Fruit fly (Drosophila melanogaster) whole organism, embryonic: ENCODE measurements around the gene BckdhA.

Source experiments
- ATbp ChIP-seq: fragments of 200-800 bp; sonication (Bioruptor generic); optimal IDR thresholded peaks from 2 replicates; lab custom pipeline; 2017; ENCODE audit warnings: missing biosample characterization, mild to moderate bottlenecking, missing genetic modification characterization, missing genetic modification reagents
- CG13624 ChIP-seq: fragments of 200-800 bp; sonication (Bioruptor generic); optimal IDR thresholded peaks from 2 replicates; lab custom pipeline; 2016; ENCODE audit warnings: missing biosample characterization, missing genetic modification characterization
- CG13894 ChIP-seq: fragments of 200-800 bp; sonication (Bioruptor generic); optimal IDR thresholded peaks from 3 replicates; lab custom pipeline; 2018; ENCODE audit warnings: missing biosample characterization, mild to moderate bottlenecking, missing genetic modification characterization, moderate library complexity
- CG15479 ChIP-seq: fragments of 200-800 bp; sonication (Bioruptor generic); optimal IDR thresholded peaks from 3 replicates; lab custom pipeline; 2019; ENCODE audit warnings: missing biosample characterization, mild to moderate bottlenecking, missing genetic modification characterization, moderate library complexity
- CG15601 ChIP-seq: fragments of 200-800 bp; sonication (Bioruptor generic); optimal IDR thresholded peaks from 3 replicates; lab custom pipeline; 2019; ENCODE audit warnings: missing biosample characterization, mild to moderate bottlenecking, missing genetic modification characterization, moderate library complexity
- CG16779 ChIP-seq: fragments of 200-800 bp; sonication (Bioruptor generic); IDR thresholded peaks from 2 replicates; pipeline ENCODE4 v1.3.6; 2022; ENCODE audit warnings: missing biosample characterization, missing genetic modification characterization
- CG16863 ChIP-seq: fragments of 200-800 bp; sonication (Bioruptor generic); optimal IDR thresholded peaks from 3 replicates; lab custom pipeline; 2016; ENCODE audit warnings: missing biosample characterization, missing genetic modification characterization
- CG17186 ChIP-seq: fragments of 200-800 bp; sonication (Bioruptor generic); optimal IDR thresholded peaks from 3 replicates; lab custom pipeline; 2017; ENCODE audit warnings: missing biosample characterization, missing genetic modification reagents, missing genetic modification characterization
- CG17829 ChIP-seq: fragments of 200-800 bp; optimal IDR thresholded peaks from 2 replicates; lab custom pipeline; 2019; ENCODE audit warnings: missing biosample characterization, mild to moderate bottlenecking, missing genetic modification characterization, moderate library complexity
- CG1792 ChIP-seq: fragments of 200-800 bp; sonication (Bioruptor generic); optimal IDR thresholded peaks from 2 replicates; lab custom pipeline; 2016; ENCODE audit warnings: missing biosample characterization, missing genetic modification characterization
- CG18619 ChIP-seq: fragments of 200-800 bp; sonication (Bioruptor generic); optimal IDR thresholded peaks from 3 replicates; lab custom pipeline; 2017; ENCODE audit warnings: missing biosample characterization, mild to moderate bottlenecking, missing genetic modification characterization
- CG2202 ChIP-seq: fragments of 200-800 bp; sonication (Bioruptor generic); optimal IDR thresholded peaks from 2 replicates; lab custom pipeline; 2018; ENCODE audit warnings: missing biosample characterization, mild to moderate bottlenecking, missing genetic modification characterization
- CG3726 ChIP-seq: fragments of 200-800 bp; sonication (Bioruptor generic); IDR thresholded peaks from 3 replicates; pipeline ENCODE4, ENCODE4 v1.3.6; 2022; ENCODE audit warnings: missing biosample characterization, missing genetic modification characterization
- CG4707 ChIP-seq: fragments of 200-800 bp; sonication (Bioruptor generic); optimal IDR thresholded peaks from 2 replicates; lab custom pipeline; 2018; ENCODE audit warnings: missing biosample characterization, mild to moderate bottlenecking, missing genetic modification characterization, moderate library complexity
- CG6791 ChIP-seq: fragments of 200-800 bp; sonication (Bioruptor generic); IDR thresholded peaks from 3 replicates; pipeline ENCODE4 v1.3.6; 2022; ENCODE audit warnings: missing biosample characterization, missing genetic modification characterization; ENCODE audit not compliant: partially characterized antibody
- CG7271 ChIP-seq: fragments of 200-800 bp; sonication (Bioruptor generic); optimal IDR thresholded peaks from 2 replicates; lab custom pipeline; 2018; ENCODE audit warnings: missing biosample characterization, mild to moderate bottlenecking, missing genetic modification characterization, moderate library complexity
- CG8478 ChIP-seq: fragments of >200 bp; optimal IDR thresholded peaks from 2 replicates; lab custom pipeline; 2018
- CG8765 ChIP-seq: fragments of 200-800 bp; sonication (Bioruptor generic); IDR thresholded peaks from 2 replicates; pipeline ENCODE4 v1.3.6; 2022; ENCODE audit warnings: missing biosample characterization, missing genetic modification characterization
- CG8924 ChIP-seq: fragments of 200-800 bp; optimal IDR thresholded peaks from 3 replicates; lab custom pipeline; 2019; ENCODE audit warnings: missing biosample characterization, mild to moderate bottlenecking, missing genetic modification characterization, moderate library complexity
- CG8944 ChIP-seq: fragments of 200-800 bp; sonication (Bioruptor generic); optimal IDR thresholded peaks from 3 replicates; lab custom pipeline; 2016; ENCODE audit warnings: missing biosample characterization, missing genetic modification characterization
- CG9727 ChIP-seq: fragments of 200-800 bp; sonication (Bioruptor generic); optimal IDR thresholded peaks from 3 replicates; lab custom pipeline; 2017; ENCODE audit warnings: missing biosample characterization, mild to moderate bottlenecking, missing genetic modification characterization
- Elba2 ChIP-seq: fragments of 200-800 bp; sonication (Bioruptor generic); optimal IDR thresholded peaks from 3 replicates; lab custom pipeline; 2016; ENCODE audit warnings: missing biosample characterization, missing genetic modification characterization
- Fer2 ChIP-seq: fragments of 200-800 bp; sonication (Bioruptor generic); optimal IDR thresholded peaks from 2 replicates; lab custom pipeline; 2018; ENCODE audit warnings: missing biosample characterization, mild to moderate bottlenecking, missing genetic modification characterization, moderate library complexity
- Gug ChIP-seq: fragments of 200-800 bp; sonication (Bioruptor generic); IDR thresholded peaks from 4 replicates; pipeline ENCODE4 v1.3.6; 2022; ENCODE audit warnings: missing biosample characterization, missing genetic modification characterization
- NFAT ChIP-seq: fragments of 200-800 bp; sonication (Bioruptor generic); IDR thresholded peaks from 2 replicates; pipeline ENCODE4 v1.3.6; 2022; ENCODE audit warnings: missing biosample characterization, missing genetic modification characterization
- Oaz ChIP-seq: fragments of 200-800 bp; sonication (Bioruptor generic); IDR thresholded peaks from 2 replicates; pipeline ENCODE4 v1.3.6; 2022; ENCODE audit warnings: missing biosample characterization, missing genetic modification characterization
- Oli ChIP-seq: fragments of 200-800 bp; sonication (Bioruptor generic); optimal IDR thresholded peaks from 2 replicates; lab custom pipeline; 2018; ENCODE audit warnings: missing biosample characterization, mild to moderate bottlenecking, missing genetic modification characterization, moderate library complexity
- Sox100B ChIP-seq: fragments of 200-800 bp; sonication (Bioruptor generic); optimal IDR thresholded peaks from 3 replicates; lab custom pipeline; 2018; ENCODE audit warnings: missing biosample characterization, mild to moderate bottlenecking, missing genetic modification characterization
- al ChIP-seq: fragments of 200-800 bp; sonication (Bioruptor generic); IDR thresholded peaks from 2 replicates; pipeline ENCODE4 v1.3.6; 2022; ENCODE audit warnings: missing biosample characterization, missing genetic modification characterization
- aop ChIP-seq: fragments of 200-800 bp; sonication (Bioruptor generic); IDR thresholded peaks from 2 replicates; pipeline ENCODE4 v1.3.6; 2022; ENCODE audit warnings: missing biosample characterization, missing genetic modification characterization
- chinmo ChIP-seq: fragments of 200-800 bp; sonication (Bioruptor generic); IDR thresholded peaks from 4 replicates; pipeline ENCODE4 v1.3.6; 2022; ENCODE audit warnings: missing biosample characterization, missing genetic modification characterization; ENCODE audit not compliant: partially characterized antibody
- dmrt11E ChIP-seq: fragments of 200-800 bp; sonication (Bioruptor generic); optimal IDR thresholded peaks from 3 replicates; lab custom pipeline; 2018; ENCODE audit warnings: missing biosample characterization, mild to moderate bottlenecking, missing genetic modification characterization, moderate library complexity
- dysf ChIP-seq: fragments of 200-800 bp; sonication (Bioruptor generic); IDR thresholded peaks from 3 replicates; pipeline ENCODE4 v1.3.6; 2022; ENCODE audit warnings: missing biosample characterization, missing genetic modification characterization
- hb ChIP-seq: fragments of 200-800 bp; sonication (Bioruptor generic); IDR thresholded peaks from 3 replicates; pipeline ENCODE4 v1.3.6; 2022; ENCODE audit warnings: missing biosample characterization, missing genetic modification characterization; ENCODE audit not compliant: partially characterized antibody
- hbn ChIP-seq: fragments of 200-800 bp; sonication (Bioruptor generic); IDR thresholded peaks from 2 replicates; pipeline ENCODE4 v1.3.6; 2022; ENCODE audit warnings: missing biosample characterization, missing genetic modification characterization; ENCODE audit not compliant: partially characterized antibody
- jumu ChIP-seq: fragments of 200-800 bp; sonication (Bioruptor generic); optimal IDR thresholded peaks from 3 replicates; lab custom pipeline; 2016; ENCODE audit warnings: missing biosample characterization, missing genetic modification characterization
- kah ChIP-seq: fragments of 200-800 bp; sonication (Bioruptor generic); optimal IDR thresholded peaks from 2 replicates; lab custom pipeline; 2018; ENCODE audit warnings: missing biosample characterization, mild to moderate bottlenecking, missing genetic modification characterization
- lmd ChIP-seq: fragments of 200-800 bp; sonication (Bioruptor generic); IDR thresholded peaks from 2 replicates; pipeline ENCODE4 v1.3.6; 2022; ENCODE audit warnings: missing biosample characterization, missing genetic modification characterization
- lov ChIP-seq, 2 experiments: fragments of 200-800 bp in 1 of 2; fragments of >200 bp in 1 of 2; sonication (Bioruptor generic) in 1 of 2; IDR thresholded peaks in 1 of 2; optimal IDR thresholded peaks in 1 of 2; 2 replicates in 1 of 2; 3 replicates in 1 of 2; pipeline versions ENCODE4 v1.3.6 to Lab custom; 2017 to 2022; ENCODE audit warnings: missing biosample characterization in 1 of 2, missing genetic modification characterization in 1 of 2
- pros ChIP-seq: fragments of 200-800 bp; sonication (Bioruptor generic); optimal IDR thresholded peaks from 3 replicates; lab custom pipeline; 2019; ENCODE audit warnings: missing biosample characterization, mild to moderate bottlenecking, missing genetic modification characterization, moderate library complexity
- slbo ChIP-seq: fragments of 200-800 bp; sonication (Bioruptor generic); IDR thresholded peaks from 2 replicates; pipeline ENCODE4 v1.3.6; 2022; ENCODE audit warnings: missing biosample characterization, missing genetic modification characterization
- tio ChIP-seq: fragments of 200-800 bp; sonication (Bioruptor generic); optimal IDR thresholded peaks from 2 replicates; lab custom pipeline; 2017; ENCODE audit warnings: missing biosample characterization, missing genetic modification characterization, inconsistent platforms

The BckdhA gene

dm6 chr3R:9515860-9516344 is 39.7 kb upstream of the BckdhA start, which contains the start of the genes mRpL47, CG8176 and Kdm3 (continued):
- peak; percentile 74 for TF ChIP-seq CG1792
- TF ChIP-seq CG8478 (lab: Kevin White, UChicago) = peak; percentile 54
- no peak for TF ChIP-seq hbn (GFP tag; lab: Robert Waterston, UW)
- TF ChIP-seq CG3726 (GFP tag; lab: Robert Waterston, UW) = no peak
- no peak for TF ChIP-seq Oaz (GFP tag; lab: Robert Waterston, UW)
- TF ChIP-seq CG2202 (tag; lab: Kevin White, UChicago) = peak; percentile 19
- no peak for TF ChIP-seq CG13894 (tag; lab: Kevin White, UChicago)
- no peak for TF ChIP-seq slbo
- no peak for TF ChIP-seq CG6791 (GFP tag; lab: Robert Waterston, UW)
- TF ChIP-seq Sox100B (GFP tag; lab: Kevin White, UChicago) = no peak
- no peak for TF ChIP-seq kah (GFP tag; lab: Kevin White, UChicago)
- TF ChIP-seq ATbp (GFP tag; lab: Kevin White, UChicago) = no peak
- TF ChIP-seq hb = no peak
- TF ChIP-seq CG17829 (tag; lab: Kevin White, UChicago) = peak; percentile 82
- TF ChIP-seq chinmo (GFP tag; lab: Robert Waterston, UW) = no peak
- TF ChIP-seq al = no peak
- peak; percentile 2 for TF ChIP-seq CG18619 (GFP tag; lab: Kevin White, UChicago)
- TF ChIP-seq tio = no peak
- no peak for TF ChIP-seq aop (GFP tag; lab: Robert Waterston, UW)
- peak; percentile 10 for TF ChIP-seq Fer2 (tag; lab: Kevin White, UChicago)
- peak; percentile 8 for TF ChIP-seq dmrt11E
- TF ChIP-seq NFAT (GFP tag; lab: Robert Waterston, UW) = no peak
- TF ChIP-seq Gug (GFP tag; lab: Robert Waterston, UW) = peak; percentile 81; the same call in 3 of the 4 replicates
- TF ChIP-seq jumu (GFP tag; lab: Kevin White, UChicago) = peak; percentile 91
- no peak for TF ChIP-seq lov (optimal IDR thresholded peaks at IDR 0.05; lab: Kevin White, UChicago)
- no peak for TF ChIP-seq lov (GFP tag; IDR thresholded peaks at IDR 0.05; lab: Robert Waterston, UW)
- TF ChIP-seq CG8765 (GFP tag; lab: Robert Waterston, UW) = no peak
- no peak for TF ChIP-seq lmd (GFP tag; lab: Robert Waterston, UW)
- peak; percentile 81 for TF ChIP-seq CG15601 (tag; lab: Kevin White, UChicago)
- TF ChIP-seq CG16779 (GFP tag; lab: Robert Waterston, UW) = no peak
- TF ChIP-seq CG8944 (GFP tag; lab: Kevin White, UChicago) = peak; percentile 68
- no peak for TF ChIP-seq CG4707 (GFP tag; lab: Kevin White, UChicago)
- peak; percentile 71 for TF ChIP-seq CG8924 (tag; lab: Kevin White, UChicago)
- TF ChIP-seq pros (GFP tag; lab: Kevin White, UChicago) = no peak
- TF ChIP-seq CG9727 (GFP tag; lab: Kevin White, UChicago) = peak; percentile 28
- TF ChIP-seq CG7271 (tag; lab: Kevin White, UChicago) = no peak
- TF ChIP-seq Oli (tag; lab: Kevin White, UChicago) = no peak
- TF ChIP-seq CG16863 (GFP tag; lab: Kevin White, UChicago) = peak; percentile 36
- no peak for TF ChIP-seq dysf
- no peak for TF ChIP-seq CG15479 (GFP tag; lab: Kevin White, UChicago)
- TF ChIP-seq CG17186 (GFP tag; lab: Kevin White, UChicago) = peak; percentile 97
- TF ChIP-seq CG13624 (GFP tag; lab: Kevin White, UChicago) = peak; percentile 77
- TF ChIP-seq Elba2 (GFP tag; lab: Kevin White, UChicago) = no peak
- TF ChIP-seq, all 482 proteins: peak for 194
